Worm (Caenorhabditis elegans) whole organism, late embryonic: Measurements from ENCODE around the gene ZK616.8.

Experiments
- K02D7.2 ChIP-seq: sonication (generic microtip); optimal IDR thresholded peaks from 2 replicates; lab custom pipeline; 2017; ENCODE audit warnings: mild to moderate bottlenecking, missing genetic modification characterization, missing compliant biosample characterization
- dve-1 ChIP-seq: sonication (generic microtip); optimal IDR thresholded peaks from 2 replicates; lab custom pipeline; 2017; ENCODE audit warnings: antibody characterized with exemption, mild to moderate bottlenecking, missing genetic modification characterization, missing compliant biosample characterization
- nhr-11 ChIP-seq: fragments of 150-350 bp; optimal IDR thresholded peaks from 2 replicates; lab custom pipeline; 2014; ENCODE audit warnings: missing biosample characterization, missing genetic modification characterization
- npax-4 ChIP-seq: sonication (generic microtip); optimal IDR thresholded peaks from 2 replicates; lab custom pipeline; 2016; ENCODE audit warnings: missing genetic modification characterization, missing compliant biosample characterization
- syd-9 ChIP-seq: sonication (generic microtip); optimal IDR thresholded peaks from 2 replicates; lab custom pipeline; 2016; ENCODE audit warnings: mild to moderate bottlenecking, missing genetic modification characterization, moderate library complexity, missing compliant biosample characterization

ce11 chrIV:5366567-5366966, 45.4 kb downstream of the ZK616.8 start, which contains the start of gene sand-1:
- TF ChIP-seq nhr-11 (tag; lab: Kevin White, UChicago) (no peak), npax-4 (tag; lab: Kevin White, UChicago) (no peak), syd-9 (tag; lab: Kevin White, UChicago) (no peak), K02D7.2 (tag; lab: Kevin White, UChicago) (no peak), dve-1 (tag; lab: Kevin White, UChicago) (no peak)
